ENCODE assay signal across 5 fruit fly cellular contexts in the genomic region with DNA sequence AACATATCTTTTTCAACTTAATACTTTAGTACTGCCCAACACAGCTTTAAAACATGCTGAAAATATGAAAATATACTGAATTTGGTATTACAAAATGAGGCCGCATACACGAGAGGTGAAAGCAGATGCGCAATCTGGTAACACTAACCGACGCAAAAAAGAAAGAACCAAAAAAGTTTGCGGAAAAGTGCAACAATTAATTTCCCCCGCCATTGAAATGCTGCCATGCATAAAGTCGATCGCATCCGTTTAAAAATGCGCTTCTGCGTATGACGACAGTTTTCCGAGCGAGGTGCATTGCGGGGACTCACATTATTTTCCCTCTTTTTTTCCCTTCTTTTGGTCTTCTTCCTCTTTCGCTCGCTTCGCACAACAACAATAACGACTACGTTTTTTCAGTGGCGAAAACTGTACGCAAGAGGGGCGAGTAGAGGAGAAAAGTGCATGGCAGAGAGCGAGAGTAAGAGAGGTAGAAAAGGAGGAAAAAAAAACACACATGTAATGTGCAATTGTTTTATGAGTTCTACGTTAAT.
TF ChIP-seq lines count a peak whose summit lies in the region.

TSS of gene Set8 (plus strand) at position 127 of the 533 bp plus-strand sequence.

- no peak for TF ChIP-seq CTCF in whole organism, embryonic (GFP tag; optimal IDR thresholded peaks at IDR 0.05; lab: Kevin White, UChicago)

TF ChIP-seq in whole organism, adult, 20 proteins besides CTCF, POLR2A, EP300 and RAD21 (continues in another document):
- TF ChIP-seq CG1620 (GFP tag; optimal IDR thresholded peaks at IDR 0.05; lab: Kevin White, UChicago): no peak
- no peak for TF ChIP-seq Hr96 (GFP tag; optimal IDR thresholded peaks at IDR 0.05; lab: Kevin White, UChicago)
- peak; percentile 56 for TF ChIP-seq CG33017 (tag; optimal IDR thresholded peaks at IDR 0.05; lab: Kevin White, UChicago)
- peak; percentile 74 for TF ChIP-seq cic (GFP tag; optimal IDR thresholded peaks at IDR 0.05; lab: Kevin White, UChicago)
- TF ChIP-seq CG14711 (tag; optimal IDR thresholded peaks at IDR 0.05; lab: Kevin White, UChicago): peak; percentile 33
- peak; percentile 36 for TF ChIP-seq Crg-1 (GFP tag; optimal IDR thresholded peaks at IDR 0.05; lab: Kevin White, UChicago)
- TF ChIP-seq CG5204 (GFP tag; optimal IDR thresholded peaks at IDR 0.05; lab: Kevin White, UChicago): no peak
- TF ChIP-seq pad (GFP tag; optimal IDR thresholded peaks at IDR 0.05; lab: Kevin White, UChicago): peak; percentile 67
- no peak for TF ChIP-seq cnc (optimal IDR thresholded peaks at IDR 0.05; lab: Kevin White, UChicago)
- TF ChIP-seq CG11617 (GFP tag; optimal IDR thresholded peaks at IDR 0.05; lab: Kevin White, UChicago): peak; percentile 56
- no peak for TF ChIP-seq CG7101 (tag; optimal IDR thresholded peaks at IDR 0.05; lab: Kevin White, UChicago)
- no peak for TF ChIP-seq CG7045 (GFP tag; optimal IDR thresholded peaks at IDR 0.05; lab: Kevin White, UChicago)
- TF ChIP-seq ovo (GFP tag; optimal IDR thresholded peaks at IDR 0.05; lab: Kevin White, UChicago): no peak
- TF ChIP-seq kay (GFP tag; lab: Kevin White, UChicago; ENCODE audit: borderline replicate concordance): no peak
- TF ChIP-seq Clk (GFP tag; optimal IDR thresholded peaks at IDR 0.05; lab: Kevin White, UChicago): no peak
- TF ChIP-seq tj (GFP tag; optimal IDR thresholded peaks at IDR 0.05; lab: Kevin White, UChicago): peak; percentile 34
- TF ChIP-seq CG12768 (GFP tag; optimal IDR thresholded peaks at IDR 0.05; lab: Kevin White, UChicago): peak; percentile 70

TF ChIP-seq in whole organism, embryonic, 481 proteins besides CTCF, POLR2A, EP300 and RAD21 (continues in another document):
- TF ChIP-seq Mrtf (GFP tag; IDR thresholded peaks at IDR 0.05; lab: Robert Waterston, UW) (no peak), Meics (GFP tag; optimal IDR thresholded peaks at IDR 0.05; lab: Kevin White, UChicago) (no peak), lov (optimal IDR thresholded peaks at IDR 0.05; lab: Kevin White, UChicago) (no peak), lov (GFP tag; IDR thresholded peaks at IDR 0.05; lab: Robert Waterston, UW) (no peak), Gug (GFP tag; IDR thresholded peaks at IDR 0.05; lab: Robert Waterston, UW) (no peak), sens (GFP tag; lab: Kevin White, UChicago) (peak; percentile 74), Hmx (GFP tag; optimal IDR thresholded peaks at IDR 0.05; lab: Kevin White, UChicago) (no peak), pita (GFP tag; optimal IDR thresholded peaks at IDR 0.05; lab: Kevin White, UChicago) (no peak), CG13287 (GFP tag; IDR thresholded peaks at IDR 0.05; lab: Robert Waterston, UW; ENCODE audit: partially characterized antibody) (peak; percentile 57; the same call in 1 of the 2 replicates), HmgZ (tag; optimal IDR thresholded peaks at IDR 0.05; lab: Kevin White, UChicago) (peak; percentile 34), CG18619 (GFP tag; optimal IDR thresholded peaks at IDR 0.05; lab: Kevin White, UChicago) (no peak), Usf (GFP tag; optimal IDR thresholded peaks at IDR 0.05; lab: Kevin White, UChicago) (no peak), chif (GFP tag; optimal IDR thresholded peaks at IDR 0.05; lab: Kevin White, UChicago) (no peak), Nf-YC (tag; optimal IDR thresholded peaks at IDR 0.05; lab: Kevin White, UChicago) (no peak), CG2712 (tag; optimal IDR thresholded peaks at IDR 0.05; lab: Kevin White, UChicago) (no peak), hbn (GFP tag; IDR thresholded peaks at IDR 0.05; lab: Robert Waterston, UW; ENCODE audit: partially characterized antibody) (peak; percentile 35; the same call in 1 of the 2 replicates), CG17186 (GFP tag; optimal IDR thresholded peaks at IDR 0.05; lab: Kevin White, UChicago) (peak; percentile 18)

TF ChIP-seq in whole organism, prepupa, 60 proteins besides CTCF, POLR2A, EP300 and RAD21 (continues in another document):
- TF ChIP-seq dac (GFP tag; optimal IDR thresholded peaks at IDR 0.05; lab: Kevin White, UChicago) (no peak), CG8319 (GFP tag; optimal IDR thresholded peaks at IDR 0.05; lab: Kevin White, UChicago) (no peak), Gug (GFP tag; IDR thresholded peaks at IDR 0.05; lab: Robert Waterston, UW) (no peak), CG9139 (GFP tag; optimal IDR thresholded peaks at IDR 0.05; lab: Kevin White, UChicago) (no peak), net (GFP tag; optimal IDR thresholded peaks at IDR 0.05; lab: Kevin White, UChicago) (no peak), cyc (GFP tag; optimal IDR thresholded peaks at IDR 0.05; lab: Kevin White, UChicago) (no peak), CG8632 (GFP tag; optimal IDR thresholded peaks at IDR 0.05; lab: Kevin White, UChicago) (no peak), CG7368 (GFP tag; optimal IDR thresholded peaks at IDR 0.05; lab: Kevin White, UChicago) (no peak), CG3032 (tag; optimal IDR thresholded peaks at IDR 0.05; lab: Kevin White, UChicago) (peak; percentile 42), Ets21C (GFP tag; optimal IDR thresholded peaks at IDR 0.05; lab: Kevin White, UChicago) (no peak), CG1621 (tag; optimal IDR thresholded peaks at IDR 0.05; lab: Kevin White, UChicago) (peak; percentile 57), vri (GFP tag; optimal IDR thresholded peaks at IDR 0.05; lab: Kevin White, UChicago) (no peak), Hr38 (GFP tag; optimal IDR thresholded peaks at IDR 0.05; lab: Kevin White, UChicago) (no peak), Eip93F (GFP tag; optimal IDR thresholded peaks at IDR 0.05; lab: Kevin White, UChicago) (no peak), CG6276 (GFP tag; optimal IDR thresholded peaks at IDR 0.05; lab: Kevin White, UChicago) (no peak), Smox (GFP tag; optimal IDR thresholded peaks at IDR 0.05; lab: Kevin White, UChicago) (no peak), CG3919 (GFP tag; optimal IDR thresholded peaks at IDR 0.05; lab: Kevin White, UChicago) (no peak), CG34406 (GFP tag; optimal IDR thresholded peaks at IDR 0.05; lab: Kevin White, UChicago) (no peak), Sox15 (GFP tag; optimal IDR thresholded peaks at IDR 0.05; lab: Kevin White, UChicago) (no peak)

TF ChIP-seq in whole organism, pupa, 21 proteins besides CTCF, POLR2A, EP300 and RAD21:
- TF ChIP-seq CG15710 (tag; optimal IDR thresholded peaks at IDR 0.05; lab: Kevin White, UChicago): peak; percentile 47
- TF ChIP-seq CG9948 (tag; optimal IDR thresholded peaks at IDR 0.05; lab: Kevin White, UChicago): no peak
- no peak for TF ChIP-seq CG32121 (GFP tag; IDR thresholded peaks at IDR 0.05; lab: Robert Waterston, UW)
- no peak for TF ChIP-seq CG8159 (tag; optimal IDR thresholded peaks at IDR 0.05; lab: Kevin White, UChicago)
- no peak for TF ChIP-seq CG13204 (GFP tag; optimal IDR thresholded peaks at IDR 0.05; lab: Kevin White, UChicago)
- peak; percentile 66 for TF ChIP-seq gl (tag; optimal IDR thresholded peaks at IDR 0.05; lab: Kevin White, UChicago)
- TF ChIP-seq D1 (tag; optimal IDR thresholded peaks at IDR 0.05; lab: Kevin White, UChicago): no peak
- no peak for TF ChIP-seq Pif1A (GFP tag; optimal IDR thresholded peaks at IDR 0.05; lab: Kevin White, UChicago)
- peak; percentile 69 for TF ChIP-seq CG12605 (GFP tag; IDR thresholded peaks at IDR 0.05; lab: Robert Waterston, UW)
- 0 out of 3 replicates have a peak, but pooled peaks have one; percentile 55 for TF ChIP-seq fd96Ca (GFP tag; IDR thresholded peaks at IDR 0.05; lab: Robert Waterston, UW)
- TF ChIP-seq CG34367 (tag; optimal IDR thresholded peaks at IDR 0.05; lab: Kevin White, UChicago): peak; percentile 36
- no peak for TF ChIP-seq CG10348 (GFP tag; IDR thresholded peaks at IDR 0.05; lab: Robert Waterston, UW)
- no peak for TF ChIP-seq CG17806 (tag; optimal IDR thresholded peaks at IDR 0.05; lab: Kevin White, UChicago)
- TF ChIP-seq rn (GFP tag; IDR thresholded peaks at IDR 0.05; lab: Robert Waterston, UW): peak; percentile 44; the same call in 1 of the 2 replicates
- no peak for TF ChIP-seq Snoo (tag; optimal IDR thresholded peaks at IDR 0.05; lab: Kevin White, UChicago)
- no peak for TF ChIP-seq Pif1B (GFP tag; optimal IDR thresholded peaks at IDR 0.05; lab: Kevin White, UChicago)
- TF ChIP-seq CG4496 (GFP tag; IDR thresholded peaks at IDR 0.05; lab: Robert Waterston, UW): peak; percentile 58
- no peak for TF ChIP-seq CG8301 (tag; optimal IDR thresholded peaks at IDR 0.05; lab: Kevin White, UChicago)
- TF ChIP-seq EcR (GFP tag; optimal IDR thresholded peaks at IDR 0.05; lab: Kevin White, UChicago): no peak
- TF ChIP-seq Ets98B (GFP tag; IDR thresholded peaks at IDR 0.05; lab: Robert Waterston, UW): peak; percentile 59

TF ChIP-seq in whole organism, wandering third instar larva, 38 proteins besides CTCF, POLR2A, EP300 and RAD21:
- TF ChIP-seq tai (GFP tag; optimal IDR thresholded peaks at IDR 0.05; lab: Kevin White, UChicago) (no peak), HLH106 (tag; optimal IDR thresholded peaks at IDR 0.05; lab: Kevin White, UChicago) (no peak), Sp1 (GFP tag; optimal IDR thresholded peaks at IDR 0.05; lab: Kevin White, UChicago) (no peak), rgr (GFP tag; optimal IDR thresholded peaks at IDR 0.05; lab: Kevin White, UChicago) (no peak), fru (GFP tag; optimal IDR thresholded peaks at IDR 0.05; lab: Kevin White, UChicago) (no peak), psq (GFP tag; optimal IDR thresholded peaks at IDR 0.05; lab: Kevin White, UChicago) (peak; percentile 96), CrebA (GFP tag; optimal IDR thresholded peaks at IDR 0.05; lab: Kevin White, UChicago; ENCODE audit: borderline replicate concordance) (no peak), GATAd (GFP tag; optimal IDR thresholded peaks at IDR 0.05; lab: Kevin White, UChicago) (no peak), woc (GFP tag; optimal IDR thresholded peaks at IDR 0.05; lab: Kevin White, UChicago) (no peak), Rel (GFP tag; optimal IDR thresholded peaks at IDR 0.05; lab: Kevin White, UChicago) (no peak), Rel (tag; optimal IDR thresholded peaks at IDR 0.05; lab: Kevin White, UChicago) (peak; percentile 97), Vsx2 (GFP tag; optimal IDR thresholded peaks at IDR 0.05; lab: Kevin White, UChicago; ENCODE audit: partially characterized antibody) (no peak), jim (GFP tag; optimal IDR thresholded peaks at IDR 0.05; lab: Kevin White, UChicago) (peak; percentile 93)
